Fruit fly (Drosophila melanogaster): ENCODE results near the gene eIF4E7.

DNA sequence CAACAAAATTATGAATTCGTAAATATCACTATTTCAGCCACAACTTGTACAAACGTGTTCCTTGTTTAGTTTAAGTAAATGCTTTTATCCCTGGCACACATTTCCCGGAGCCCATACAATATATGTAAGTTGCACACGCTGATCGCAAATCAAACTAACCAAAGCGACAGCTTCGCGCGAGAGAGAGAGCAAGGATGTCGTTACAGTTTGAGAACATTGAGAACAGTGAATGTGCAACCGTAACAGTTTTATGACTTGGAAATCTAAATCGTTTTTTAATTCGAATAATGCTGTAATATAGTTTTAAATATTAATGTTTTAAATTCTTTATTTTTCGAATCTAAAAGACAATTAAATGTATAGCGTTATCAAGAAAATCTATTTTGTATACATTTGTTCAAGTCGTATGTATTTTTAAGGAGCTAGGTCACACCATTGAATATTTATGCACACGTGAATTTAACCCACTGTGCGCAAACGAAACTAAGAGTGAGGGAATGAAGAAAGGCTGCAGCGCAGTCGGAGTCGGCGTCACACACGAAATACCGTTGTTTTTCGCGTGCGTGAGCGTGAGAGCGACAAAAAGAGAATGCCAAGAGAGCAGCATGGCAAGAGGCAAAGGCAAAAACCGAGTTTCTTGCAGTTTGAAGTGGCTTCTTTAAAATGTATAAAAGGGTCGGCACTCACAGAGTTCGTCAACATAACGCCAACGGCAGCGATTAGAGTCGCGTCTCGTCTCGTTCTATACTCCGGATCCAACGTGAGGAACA lies 47.2 kb upstream of the eIF4E7 start, which contains the start of gene CG11382:
- TF ChIP-seq CG12768 (GFP tag; optimal IDR thresholded peaks at IDR 0.05) = no peak
- TF ChIP-seq pad (GFP tag; optimal IDR thresholded peaks at IDR 0.05) = no peak
- TF ChIP-seq CG14711 (tag; optimal IDR thresholded peaks at IDR 0.05) = no peak
- TF ChIP-seq CG1620 (GFP tag; optimal IDR thresholded peaks at IDR 0.05) = no peak
- TF ChIP-seq Crg-1 (GFP tag; optimal IDR thresholded peaks at IDR 0.05) = no peak
- TF ChIP-seq toe (GFP tag; optimal IDR thresholded peaks at IDR 0.05) = no peak
